Worm (Caenorhabditis elegans) whole organism, L4 larva: Measurements from ENCODE around the gene rmh-2.

Source experiments
- arid-1 ChIP-seq: fragments of 200-800 bp; sonication (Bioruptor generic); conservative IDR thresholded peaks from 2 replicates; pipeline ENCODE4 v1.3.6; 2022; ENCODE audit warnings: missing genetic modification reagents, missing genetic modification characterization, missing compliant biosample characterization
- dmd-6 ChIP-seq: fragments of 200-800 bp; sonication (Bioruptor generic); IDR thresholded peaks from 2 replicates; pipeline ENCODE4 v1.3.6; 2022; ENCODE audit warnings: missing genetic modification reagents, missing genetic modification characterization, missing compliant biosample characterization
- fos-1 ChIP-seq: fragments of 150-350 bp; optimal IDR thresholded peaks from 2 replicates; lab custom pipeline; 2014; ENCODE audit warnings: missing biosample characterization, missing genetic modification characterization
- mdl-1 ChIP-seq, 2 experiments: fragments of 150-350 bp in 1 of 2; sonication (generic microtip) in 1 of 2; optimal IDR thresholded peaks; 2 replicates each; lab custom pipeline; 2014 to 2017; ENCODE audit warnings: missing biosample characterization in 2 of 2, missing genetic modification characterization in 2 of 2
- nhr-11 ChIP-seq: fragments of 150-350 bp; optimal IDR thresholded peaks from 2 replicates; lab custom pipeline; 2014; ENCODE audit warnings: missing biosample characterization, missing genetic modification characterization
- nhr-76 ChIP-seq: fragments of 150-350 bp; optimal IDR thresholded peaks from 2 replicates; lab custom pipeline; 2014; ENCODE audit warnings: missing biosample characterization, missing genetic modification characterization
- nhr-77 ChIP-seq: fragments of 150-350 bp; optimal IDR thresholded peaks from 2 replicates; lab custom pipeline; 2014; ENCODE audit warnings: missing biosample characterization, missing genetic modification characterization
- unc-39 ChIP-seq: sonication (generic microtip); optimal IDR thresholded peaks from 2 replicates; lab custom pipeline; 2017; ENCODE audit warnings: missing biosample characterization, missing genetic modification characterization
- ztf-11 ChIP-seq: fragments of 150-350 bp; optimal IDR thresholded peaks from 2 replicates; lab custom pipeline; 2014; ENCODE audit warnings: missing biosample characterization, missing genetic modification characterization

DNA sequence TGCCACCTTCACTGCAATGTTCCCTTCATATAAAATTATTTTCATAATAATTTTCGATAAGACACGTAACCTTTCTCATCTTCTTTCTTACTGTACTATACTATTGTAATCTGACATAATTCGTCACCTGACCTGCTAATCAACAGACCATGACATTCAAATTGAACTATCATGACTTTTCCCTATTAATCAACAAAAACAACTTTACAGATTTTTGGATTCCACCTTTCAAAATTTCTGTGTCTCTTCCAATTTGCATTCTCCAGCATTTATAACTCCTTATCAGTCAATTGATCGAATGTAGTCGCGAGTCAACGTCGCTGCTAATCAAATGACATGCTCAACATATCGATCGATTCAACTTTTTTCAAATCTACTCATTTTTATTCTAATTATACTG lies 40.9 kb downstream of the rmh-2 start, which contains the start of gene fshr-1:
- TF ChIP-seq nhr-77 (tag; lab: Kevin White, UChicago) = peak; percentile 21
- no peak for TF ChIP-seq nhr-76 (tag; lab: Kevin White, UChicago)
- no peak for TF ChIP-seq mdl-1 (tag; optimal IDR thresholded peaks at IDR 0.05; lab: Kevin White, UChicago)
- TF ChIP-seq ztf-11 (tag; lab: Kevin White, UChicago) = no peak
- TF ChIP-seq unc-39 (tag; lab: Kevin White, UChicago) = no peak
- peak; percentile 27 for TF ChIP-seq dmd-6
- no peak for TF ChIP-seq nhr-11 (tag; lab: Kevin White, UChicago)
- no peak for TF ChIP-seq fos-1
- TF ChIP-seq arid-1 = no peak
